Worm (Caenorhabditis elegans): Measurements from ENCODE around the gene mab-10.

Gene mab-10

DNA sequence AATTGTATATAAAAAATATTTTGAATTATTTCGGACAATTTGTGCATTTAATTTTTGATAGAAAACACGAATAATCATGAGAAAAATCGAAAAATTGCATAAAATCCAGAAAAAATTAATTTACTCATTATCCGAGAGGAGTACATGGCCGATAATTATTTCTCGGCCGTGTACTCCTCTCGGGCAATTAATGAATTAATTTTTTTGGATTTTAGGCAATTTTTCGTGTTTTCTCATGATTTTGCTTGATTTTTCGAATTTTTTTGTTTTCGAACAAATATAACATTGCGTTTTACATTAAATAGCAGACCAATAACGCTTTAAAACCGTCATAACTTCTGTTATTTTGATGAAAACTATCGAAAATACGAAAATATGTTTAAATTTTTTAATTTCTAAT is 10.1 kb downstream of the mab-10 start (continued):
- TF ChIP-seq nhr-76 (tag; optimal IDR thresholded peaks at IDR 0.05) (no peak), ceh-88 (GFP tag; IDR thresholded peaks at IDR 0.05) (no peak), dsc-1 (tag; optimal IDR thresholded peaks at IDR 0.05) (peak; percentile 94), C04F5.9 (tag; optimal IDR thresholded peaks at IDR 0.05) (peak; percentile 88), fkh-4 (tag; optimal IDR thresholded peaks at IDR 0.05; ENCODE audit: borderline replicate concordance) (peak; percentile 97), unc-98 (GFP tag; IDR thresholded peaks at IDR 0.05) (0 out of 2 replicates have a peak, but pooled peaks have one; percentile 34), sup-37 (GFP tag; optimal IDR thresholded peaks at IDR 0.05) (peak; percentile 40), nhr-85 (tag) (peak; percentile 93), snu-23 (GFP tag; optimal IDR thresholded peaks at IDR 0.05) (peak; percentile 84), rnt-1 (tag; optimal IDR thresholded peaks at IDR 0.05) (peak; percentile 97), sox-4 (tag; optimal IDR thresholded peaks at IDR 0.05) (peak; percentile 82), elt-2 (tag; optimal IDR thresholded peaks at IDR 0.05) (peak; percentile 68), nhr-12 (tag; optimal IDR thresholded peaks at IDR 0.05) (no peak), nhr-90 (tag; optimal IDR thresholded peaks at IDR 0.05; ENCODE audit: poor library complexity) (peak; percentile 91), nhr-47 (tag; optimal IDR thresholded peaks at IDR 0.05) (peak; percentile 88), pag-3 (tag; optimal IDR thresholded peaks at IDR 0.05; ENCODE audit: borderline replicate concordance, insufficient read depth) (no peak), unc-62 (GFP tag; optimal IDR thresholded peaks at IDR 0.05) (no peak), pqm-1 (tag; optimal IDR thresholded peaks at IDR 0.05) (no peak), ztf-4 (tag; optimal IDR thresholded peaks at IDR 0.05) (no peak), ceh-63 (GFP tag; optimal IDR thresholded peaks at IDR 0.05) (no peak), lir-3 (tag; optimal IDR thresholded peaks at IDR 0.05; ENCODE audit: poor library complexity) (peak; percentile 91), unc-86 (tag; optimal IDR thresholded peaks at IDR 0.05) (peak; percentile 58), lin-14 (GFP tag; optimal IDR thresholded peaks at IDR 0.05) (peak; percentile 71), grh-1 (GFP tag; IDR thresholded peaks at IDR 0.05) (peak; percentile 52; the same call in 1 of the 2 replicates), mef-2 (tag; optimal IDR thresholded peaks at IDR 0.05) (no peak), mep-1 (tag; optimal IDR thresholded peaks at IDR 0.05) (peak; percentile 48), aly-2 (tag; optimal IDR thresholded peaks at IDR 0.05) (no peak), irx-1 (tag; optimal IDR thresholded peaks at IDR 0.05) (peak; percentile 94), skn-1 (tag; optimal IDR thresholded peaks at IDR 0.05) (peak; percentile 63), efl-3 (GFP tag; optimal IDR thresholded peaks at IDR 0.05) (peak; percentile 56), mab-9 (GFP tag; IDR thresholded peaks at IDR 0.05) (peak; percentile 77; the same call in 1 of the 2 replicates), ceh-90 (tag; optimal IDR thresholded peaks at IDR 0.05) (peak; percentile 89), nhr-71 (tag; optimal IDR thresholded peaks at IDR 0.05) (peak; percentile 87), efl-1 (optimal IDR thresholded peaks at IDR 0.05) (peak; percentile 55 to 75), efl-1 (GFP tag; optimal IDR thresholded peaks at IDR 0.05 in 1 of 2) (peak; percentile 68 to 97), elt-3 (tag; optimal IDR thresholded peaks at IDR 0.05) (no peak), lin-13 (GFP tag; optimal IDR thresholded peaks at IDR 0.05) (peak; percentile 65), mdl-1 (tag; optimal IDR thresholded peaks at IDR 0.05) (no peak), fkh-8 (tag; optimal IDR thresholded peaks at IDR 0.05) (peak; percentile 51), hlh-4 (tag; optimal IDR thresholded peaks at IDR 0.05) (peak; percentile 70), ets-5 (GFP tag; IDR thresholded peaks at IDR 0.05) (no peak), F16B12.6 (tag; optimal IDR thresholded peaks at IDR 0.05) (peak; percentile 36), jun-1 (tag; optimal IDR thresholded peaks at IDR 0.05) (no peak)

ce11 chrII:10539232-10539631 is 11.3 kb downstream of the mab-10 start, which contains the start of gene R166.3:
R166.3 (minus strand) TSS chrII:10539332.
- TF ChIP-seq ets-5 (GFP tag; IDR thresholded peaks at IDR 0.05) = no peak
- no peak for TF ChIP-seq zip-4 (GFP tag; optimal IDR thresholded peaks at IDR 0.05)
- TF ChIP-seq hlh-17 (GFP tag; optimal IDR thresholded peaks at IDR 0.05; ENCODE audit: borderline replicate concordance) = no peak
- TF ChIP-seq efl-1 (optimal IDR thresholded peaks at IDR 0.05) = no peak
- peak in 1 of 2 experiments; percentile 53 for TF ChIP-seq efl-1 (GFP tag; optimal IDR thresholded peaks at IDR 0.05 in 1 of 2)

Data from whole organism, L1 larva.